Worm (Caenorhabditis elegans) whole organism, L4/young adult: ENCODE results near the gene zmp-6.

Experiments
- W03F9.2 ChIP-seq: fragments of 150-350 bp; optimal IDR thresholded peaks from 2 replicates; lab custom pipeline; 2014; ENCODE audit warnings: missing biosample characterization, missing genetic modification characterization
- dao-5 ChIP-seq: sonication (generic microtip); optimal IDR thresholded peaks from 2 replicates; lab custom pipeline; 2016; ENCODE audit warnings: missing genotype, missing genetic modification characterization, moderate library complexity, missing compliant biosample characterization
- him-1 ChIP-seq: sonication (generic microtip); optimal IDR thresholded peaks from 2 replicates; lab custom pipeline; 2016; ENCODE audit warnings: missing genotype, missing genetic modification reagents, missing genetic modification characterization, missing compliant biosample characterization

zmp-6 gene

ce11 chrIII:7273718-7274117 lies 26.1 kb upstream of the zmp-6 start:
- TF ChIP-seq him-1 (tag; lab: Kevin White, UChicago) (no peak), W03F9.2 (tag; lab: Kevin White, UChicago) (no peak), dao-5 (tag; lab: Kevin White, UChicago) (no peak)

ce11 chrIII:7272828-7273227 lies 25.2 kb upstream of the zmp-6 start:
- no peak for TF ChIP-seq W03F9.2 (tag; lab: Kevin White, UChicago)
- TF ChIP-seq dao-5 (tag; lab: Kevin White, UChicago), result no peak
- TF ChIP-seq him-1 (tag; lab: Kevin White, UChicago), result no peak

ce11 chrIII:7272088-7272487 lies 24.4 kb upstream of the zmp-6 start:
- TF ChIP-seq dao-5 (tag; lab: Kevin White, UChicago), result no peak
- no peak for TF ChIP-seq W03F9.2 (tag; lab: Kevin White, UChicago)
- no peak for TF ChIP-seq him-1 (tag; lab: Kevin White, UChicago)

ce11 chrIII:7271083-7271482 lies 23.4 kb upstream of the zmp-6 start:
- TF ChIP-seq dao-5 (tag; lab: Kevin White, UChicago) (no peak), W03F9.2 (tag; lab: Kevin White, UChicago) (no peak), him-1 (tag; lab: Kevin White, UChicago) (no peak)

DNA sequence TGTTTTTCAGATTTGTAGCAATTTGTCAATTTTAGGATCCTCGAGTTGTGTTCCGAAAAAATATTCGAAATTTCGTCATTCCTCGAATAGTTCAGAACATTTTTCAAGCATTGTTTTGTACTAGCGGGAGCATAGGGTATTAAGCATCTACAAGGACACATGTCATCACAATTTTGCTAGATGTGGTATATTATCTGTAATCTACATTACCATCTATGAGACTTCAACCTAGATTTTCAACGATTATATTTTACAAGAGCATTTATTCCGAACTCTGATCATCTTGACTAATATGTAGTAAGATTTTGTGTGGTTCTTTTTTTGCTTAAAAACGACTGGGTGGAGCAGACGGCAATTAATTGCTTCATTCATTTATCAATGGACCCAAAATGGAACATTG lies 15.4 kb upstream of the zmp-6 start:
- no peak for TF ChIP-seq dao-5 (tag; lab: Kevin White, UChicago)
- TF ChIP-seq W03F9.2 (tag; lab: Kevin White, UChicago), result no peak
- no peak for TF ChIP-seq him-1 (tag; lab: Kevin White, UChicago)

DNA sequence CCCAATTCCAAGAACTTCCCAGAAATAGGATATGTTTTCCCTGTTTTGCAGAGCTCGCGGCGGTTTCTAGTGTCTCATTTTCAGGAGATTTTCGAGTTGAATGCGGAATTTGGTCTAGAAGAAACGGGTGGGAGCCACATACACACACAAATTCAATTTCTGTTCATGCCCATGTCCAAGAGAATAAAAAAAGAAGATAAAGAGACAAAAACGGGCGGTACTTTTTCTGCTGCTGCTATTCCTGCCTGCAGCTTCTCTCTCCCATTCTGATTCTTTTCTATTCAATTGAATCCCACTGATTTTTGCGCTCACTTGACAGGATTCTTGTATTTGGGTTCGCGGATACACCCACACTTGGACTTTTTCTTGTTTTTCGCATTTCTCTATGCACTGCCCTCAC lies 15.0 kb upstream of the zmp-6 start:
- no peak for TF ChIP-seq dao-5 (tag; lab: Kevin White, UChicago)
- no peak for TF ChIP-seq W03F9.2 (tag; lab: Kevin White, UChicago)
- TF ChIP-seq him-1 (tag; lab: Kevin White, UChicago), result no peak

DNA sequence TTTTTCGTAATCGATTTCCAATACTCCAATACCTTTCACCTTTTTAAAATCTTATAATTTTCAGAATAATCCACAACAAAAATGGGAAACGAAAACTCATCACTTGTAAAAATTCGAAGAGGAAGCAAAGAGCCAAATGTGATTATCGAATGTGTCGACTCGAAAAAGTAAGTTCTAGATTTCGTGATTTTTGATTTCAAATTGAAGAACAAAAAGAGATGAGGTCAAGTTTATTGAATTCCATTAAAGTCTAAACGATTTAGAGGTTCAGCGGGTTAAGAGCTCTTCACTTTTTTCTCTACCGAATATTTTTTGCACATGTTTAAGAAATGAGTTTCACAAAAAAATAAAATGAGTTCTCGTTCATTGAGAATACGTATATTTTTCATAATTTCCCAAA lies 11.3 kb upstream of the zmp-6 start, which contains the start of gene B0361.4:
Gene B0361.4 (plus strand): TSS at position 61 of the 400 bp plus-strand sequence.
- TF ChIP-seq dao-5 (tag; lab: Kevin White, UChicago) (no peak), him-1 (tag; lab: Kevin White, UChicago) (no peak), W03F9.2 (tag; lab: Kevin White, UChicago) (no peak)

- TF ChIP-seq dao-5 (tag; lab: Kevin White, UChicago) (no peak), W03F9.2 (tag; lab: Kevin White, UChicago) (no peak), him-1 (tag; lab: Kevin White, UChicago) (no peak)
Measured at ce11 chrIII:7253669-7254068, 6.0 kb upstream of the zmp-6 start.

- TF ChIP-seq W03F9.2 (tag; lab: Kevin White, UChicago), result no peak
- TF ChIP-seq him-1 (tag; lab: Kevin White, UChicago), result no peak
Measured at ce11 chrIII:7246389-7246788, 1.3 kb downstream of the zmp-6 start.

DNA sequence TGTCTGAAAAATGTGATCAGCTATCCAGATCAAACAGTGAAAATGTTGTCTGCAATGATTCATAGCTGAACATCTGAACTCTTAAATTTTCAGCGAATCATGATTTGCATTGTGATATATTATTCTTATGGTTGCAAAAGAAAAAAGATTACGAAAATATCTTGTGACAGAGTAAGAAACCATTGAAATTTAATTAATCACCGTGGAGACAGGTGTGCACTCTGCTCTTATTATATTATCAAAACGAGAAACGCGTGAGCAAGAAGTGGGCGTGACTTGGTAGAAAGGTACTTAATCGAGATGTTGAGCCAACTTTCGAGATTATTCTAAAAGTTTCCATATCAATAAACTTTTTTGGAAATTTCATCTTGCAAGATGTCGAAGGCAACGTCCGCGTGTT lies 4.7 kb downstream of the zmp-6 start, which contains the start of gene osm-10:
Gene osm-10 (plus strand): TSS at position 293 of the 400 bp plus-strand sequence.
- no peak for TF ChIP-seq W03F9.2 (tag; lab: Kevin White, UChicago)
- TF ChIP-seq him-1 (tag; lab: Kevin White, UChicago), result no peak
- no peak for TF ChIP-seq dao-5 (tag; lab: Kevin White, UChicago)

DNA sequence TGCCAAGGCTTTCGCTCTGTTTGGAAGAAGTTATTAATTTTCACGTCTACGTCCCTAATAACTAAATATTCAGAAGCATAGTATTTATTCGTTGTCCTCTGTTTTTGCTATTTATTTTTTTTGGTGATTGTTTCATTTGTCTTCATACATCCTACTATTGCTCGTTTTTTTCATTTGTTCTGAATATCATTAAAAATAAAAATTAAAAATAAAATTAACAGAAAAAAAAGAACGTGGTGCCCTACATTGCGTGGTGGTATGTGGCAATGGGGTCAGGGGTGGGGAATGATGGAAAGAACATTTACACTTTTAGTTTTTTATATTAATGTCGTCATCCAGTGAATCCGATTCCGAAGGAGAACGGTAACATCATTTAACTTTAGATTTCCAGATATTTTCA lies 6.6 kb downstream of the zmp-6 start, which contains the start of gene ztf-31:
Gene ztf-31 (plus strand): TSS at position 301 of the 400 bp plus-strand sequence.
- TF ChIP-seq him-1 (tag; lab: Kevin White, UChicago) (no peak), W03F9.2 (tag; lab: Kevin White, UChicago) (no peak), dao-5 (tag; lab: Kevin White, UChicago) (no peak)

DNA sequence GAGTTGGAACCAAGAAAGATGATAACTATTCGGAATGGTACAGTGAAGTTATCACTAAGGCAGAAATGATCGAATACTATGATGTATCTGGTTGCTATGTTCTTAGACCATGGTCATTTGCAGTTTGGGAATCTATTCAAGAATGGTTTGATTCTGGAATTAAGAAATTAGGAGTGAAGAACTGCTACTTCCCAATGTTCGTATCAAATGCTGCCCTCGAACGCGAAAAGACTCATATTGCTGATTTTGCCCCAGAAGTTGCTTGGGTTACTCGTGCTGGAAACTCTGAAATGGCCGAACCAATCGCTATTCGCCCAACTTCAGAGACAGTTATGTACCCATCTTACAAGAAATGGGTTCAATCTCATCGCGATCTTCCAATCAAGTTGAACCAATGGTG lies 8.2 kb downstream of the zmp-6 start:
- TF ChIP-seq W03F9.2 (tag; lab: Kevin White, UChicago), result no peak
- TF ChIP-seq him-1 (tag; lab: Kevin White, UChicago), result no peak
- TF ChIP-seq dao-5 (tag; lab: Kevin White, UChicago), result no peak

ce11 chrIII:7238727-7239126 lies 8.9 kb downstream of the zmp-6 start, which contains the start of gene pars-1:
Gene pars-1 (plus strand): TSS chrIII:7239027.
- TF ChIP-seq him-1 (tag; lab: Kevin White, UChicago), result no peak
- TF ChIP-seq dao-5 (tag; lab: Kevin White, UChicago), result no peak
- no peak for TF ChIP-seq W03F9.2 (tag; lab: Kevin White, UChicago)

DNA sequence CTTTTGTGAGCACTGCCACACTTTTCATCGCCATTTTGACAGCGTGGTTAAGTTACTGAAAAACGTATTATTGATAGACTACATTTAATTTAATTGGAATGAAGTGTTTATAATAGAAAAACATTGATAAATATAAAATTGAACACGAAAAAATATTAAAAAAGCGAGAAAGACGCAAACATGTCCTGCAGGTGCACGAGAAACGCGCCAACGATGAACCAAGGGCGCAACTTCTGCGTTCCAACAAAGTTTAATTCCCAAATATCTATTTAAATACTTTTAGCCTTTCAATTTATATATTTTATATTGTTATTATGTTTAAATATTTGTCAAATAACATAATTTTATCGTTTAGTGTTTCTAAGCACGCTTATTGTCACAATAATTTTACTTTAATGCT lies 13.5 kb downstream of the zmp-6 start, which contains the start of gene ndus-8:
Gene ndus-8 (minus strand): TSS at position 55 of the 400 bp plus-strand sequence.
- peak; percentile 88 for TF ChIP-seq W03F9.2 (tag; lab: Kevin White, UChicago)
- TF ChIP-seq him-1 (tag; lab: Kevin White, UChicago), result no peak
